Fruit fly (Drosophila melanogaster): Measurements from ENCODE around the gene CG12084.

The CG12084 gene

DNA sequence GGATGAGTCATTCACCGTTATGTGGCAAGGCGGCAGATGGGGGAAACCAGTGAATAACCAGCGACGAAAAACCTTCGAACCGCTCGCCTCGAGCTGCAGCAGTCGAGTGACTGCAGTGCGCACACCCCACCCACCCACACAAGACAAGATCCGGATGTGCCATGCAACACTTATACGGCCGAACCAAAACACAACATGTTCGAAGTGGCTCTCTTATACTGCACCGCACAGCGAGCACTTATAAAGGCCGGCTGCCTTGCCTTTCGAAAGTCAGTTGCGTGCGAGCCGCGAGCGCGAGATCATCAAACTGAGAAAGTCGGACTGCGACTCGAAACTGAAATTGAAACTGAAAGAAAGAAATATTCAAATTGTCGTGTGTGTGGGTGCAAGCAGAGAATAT, 32.9 kb downstream of the CG12084 start, which contains the start of gene rho (continued):
- peak; percentile 29; the same call in 1 of the 2 replicates for TF ChIP-seq CG32532 (GFP tag; IDR thresholded peaks at IDR 0.05)
- TF ChIP-seq sr (GFP tag; IDR thresholded peaks at IDR 0.05): peak; percentile 68; the same call in 2 of the 3 replicates
- peak; percentile 37 for TF ChIP-seq CG15269 (tag; optimal IDR thresholded peaks at IDR 0.05)
- TF ChIP-seq CG7987 (GFP tag; optimal IDR thresholded peaks at IDR 0.05): peak; percentile 32
- TF ChIP-seq hbn (GFP tag; IDR thresholded peaks at IDR 0.05; ENCODE audit: partially characterized antibody): no peak
- TF ChIP-seq CG1024 (GFP tag; IDR thresholded peaks at IDR 0.05): peak; percentile 4; the same call in 1 of the 2 replicates
- peak; percentile 7 for TF ChIP-seq Camta (GFP tag; optimal IDR thresholded peaks at IDR 0.05)
- no peak for TF ChIP-seq jumu (GFP tag; optimal IDR thresholded peaks at IDR 0.05)
- TF ChIP-seq inv (GFP tag; IDR thresholded peaks at IDR 0.05; ENCODE audit: partially characterized antibody): no peak
- no peak for TF ChIP-seq jigr1 (GFP tag; IDR thresholded peaks at IDR 0.05)
- TF ChIP-seq Aef1 (GFP tag; IDR thresholded peaks at IDR 0.05): no peak
- peak; percentile 21 for TF ChIP-seq trem (tag; optimal IDR thresholded peaks at IDR 0.05)
- TF ChIP-seq twi (tag; optimal IDR thresholded peaks at IDR 0.05): peak; percentile 19
- TF ChIP-seq Gsc (GFP tag; IDR thresholded peaks at IDR 0.05): no peak
- TF ChIP-seq CG2199 (GFP tag; IDR thresholded peaks at IDR 0.05): peak; percentile 54; the same call in 1 of the 3 replicates
- no peak for TF ChIP-seq bab2 (GFP tag; optimal IDR thresholded peaks at IDR 0.05)
- TF ChIP-seq Sox100B (GFP tag; optimal IDR thresholded peaks at IDR 0.05): no peak
- no peak for TF ChIP-seq gro (GFP tag; optimal IDR thresholded peaks at IDR 0.05)
- TF ChIP-seq lilli (GFP tag; optimal IDR thresholded peaks at IDR 0.05): peak; percentile 2
- no peak for TF ChIP-seq CG4328 (GFP tag; optimal IDR thresholded peaks at IDR 0.05)
- TF ChIP-seq Awh (GFP tag; IDR thresholded peaks at IDR 0.05): no peak
- TF ChIP-seq crp (GFP tag; optimal IDR thresholded peaks at IDR 0.05): peak in 1 of 2 experiments; percentile 25
- TF ChIP-seq ab (GFP tag; optimal IDR thresholded peaks at IDR 0.05): no peak
- no peak for TF ChIP-seq seq (GFP tag; IDR thresholded peaks at IDR 0.05)
- TF ChIP-seq CG5180 (GFP tag; optimal IDR thresholded peaks at IDR 0.05): peak; percentile 100
- no peak for TF ChIP-seq CG31388 (GFP tag; optimal IDR thresholded peaks at IDR 0.05)
- TF ChIP-seq bsh (GFP tag; optimal IDR thresholded peaks at IDR 0.05): peak in 1 of 2 experiments; percentile 34
- TF ChIP-seq CG11504 (tag; optimal IDR thresholded peaks at IDR 0.05): peak; percentile 30
- TF ChIP-seq ash1 (GFP tag; optimal IDR thresholded peaks at IDR 0.05): no peak
- peak; percentile 16 for TF ChIP-seq CG12391 (tag; optimal IDR thresholded peaks at IDR 0.05)
- TF ChIP-seq crol (GFP tag; IDR thresholded peaks at IDR 0.05): peak; percentile 49; the same call in 1 of the 2 replicates
- TF ChIP-seq gsb-n (tag; optimal IDR thresholded peaks at IDR 0.05): peak; percentile 46
- TF ChIP-seq z (GFP tag; IDR thresholded peaks at IDR 0.05): peak; percentile 50; the same call in 1 of the 3 replicates
- TF ChIP-seq ara (GFP tag; IDR thresholded peaks at IDR 0.05): peak; percentile 29; the same call in 1 of the 2 replicates
- no peak for TF ChIP-seq Adf1 (GFP tag; IDR thresholded peaks at IDR 0.05)
- peak; percentile 3 for TF ChIP-seq CG7786 (GFP tag; optimal IDR thresholded peaks at IDR 0.05)
- TF ChIP-seq aop (GFP tag; IDR thresholded peaks at IDR 0.05): peak; percentile 16
- TF ChIP-seq CG10979 (tag; optimal IDR thresholded peaks at IDR 0.05): peak; percentile 5
- no peak for TF ChIP-seq hth (optimal IDR thresholded peaks at IDR 0.05)
- peak; percentile 34 for TF ChIP-seq CG18599 (GFP tag; optimal IDR thresholded peaks at IDR 0.05)
- TF ChIP-seq CG4404 (GFP tag; IDR thresholded peaks at IDR 0.05): no peak
- peak; percentile 34 for TF ChIP-seq Deaf1 (tag; optimal IDR thresholded peaks at IDR 0.05)
- TF ChIP-seq zf30C (GFP tag; optimal IDR thresholded peaks at IDR 0.05): peak; percentile 31
- TF ChIP-seq CG10274 (GFP tag; optimal IDR thresholded peaks at IDR 0.05): no peak
- TF ChIP-seq CG18764 (GFP tag; optimal IDR thresholded peaks at IDR 0.05): no peak
- TF ChIP-seq HLH54F (GFP tag; optimal IDR thresholded peaks at IDR 0.05): no peak
- TF ChIP-seq CG3163 (GFP tag; optimal IDR thresholded peaks at IDR 0.05): peak; percentile 35
- TF ChIP-seq HLH4C (GFP tag; IDR thresholded peaks at IDR 0.05; ENCODE audit: partially characterized antibody): peak; percentile 48; the same call in 1 of the 3 replicates
- TF ChIP-seq CG8944 (GFP tag; optimal IDR thresholded peaks at IDR 0.05): no peak
- peak; percentile 14 for TF ChIP-seq CG15479 (GFP tag; optimal IDR thresholded peaks at IDR 0.05)
